Worm (Caenorhabditis elegans): Measurements from ENCODE around the gene T22F3.7.

DNA sequence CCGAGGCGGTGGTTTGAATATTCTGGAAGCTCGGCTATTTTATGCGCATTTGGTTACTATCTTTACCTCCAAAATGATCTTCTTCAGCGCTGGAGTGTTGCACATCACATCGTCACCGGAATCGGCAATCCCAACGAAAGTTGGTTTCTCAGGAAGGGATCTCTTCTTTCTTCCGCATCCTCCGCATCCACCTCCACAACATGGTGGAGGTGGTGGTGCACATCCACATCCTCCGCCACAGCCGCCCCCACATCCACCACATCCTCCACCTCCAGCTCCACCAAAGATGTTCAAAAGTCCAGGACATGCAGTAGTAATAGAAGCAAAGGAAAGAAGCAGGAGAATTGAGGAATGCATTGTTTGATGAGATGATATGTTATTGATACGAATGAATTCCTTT, 43.0 kb downstream of the T22F3.7 start, which contains the start of gene grl-31:
- TF ChIP-seq nhr-25 (tag; optimal IDR thresholded peaks at IDR 0.05) (no peak), zag-1 (tag; optimal IDR thresholded peaks at IDR 0.05) (no peak), snpc-4 (tag; optimal IDR thresholded peaks at IDR 0.05) (no peak), elt-3 (tag; optimal IDR thresholded peaks at IDR 0.05) (no peak), R02D3.7 (tag; optimal IDR thresholded peaks at IDR 0.05) (no peak)
